In genomic region chr3L:9643762-9644161, dm6 we compare ENCODE assay signal across 2 fruit fly cellular contexts.
A peak's percentile ranks its signal among the peaks of the same experiment; 100 is the strongest.
TF ChIP-seq lines count a peak whose summit lies in the region.

Gene CNMaR, plus strand, starts transcription at chr3L:9644109.

- TF ChIP-seq CTCF in whole organism, embryonic (GFP tag; optimal IDR thresholded peaks at IDR 0.05; lab: Kevin White, UChicago): no peak

TF ChIP-seq in whole organism, embryonic, 481 proteins besides CTCF, POLR2A, EP300 and RAD21:
- no peak for TF ChIP-seq Dad (GFP tag; optimal IDR thresholded peaks at IDR 0.05; lab: Kevin White, UChicago)
- TF ChIP-seq hb (GFP tag; IDR thresholded peaks at IDR 0.05; lab: Robert Waterston, UW; ENCODE audit: partially characterized antibody): no peak
- no peak for TF ChIP-seq CG3995 (GFP tag; optimal IDR thresholded peaks at IDR 0.05; lab: Kevin White, UChicago)
- no peak for TF ChIP-seq fd102C (GFP tag; optimal IDR thresholded peaks at IDR 0.05; lab: Kevin White, UChicago)
- peak; percentile 59; the same call in 1 of the 3 replicates for TF ChIP-seq CG34422 (GFP tag; IDR thresholded peaks at IDR 0.05; lab: Robert Waterston, UW)
- no peak for TF ChIP-seq CG10462 (GFP tag; optimal IDR thresholded peaks at IDR 0.05; lab: Kevin White, UChicago)
- no peak for TF ChIP-seq jumu (GFP tag; optimal IDR thresholded peaks at IDR 0.05; lab: Kevin White, UChicago)
- TF ChIP-seq CG11504 (tag; optimal IDR thresholded peaks at IDR 0.05; lab: Kevin White, UChicago): no peak
- TF ChIP-seq chn (GFP tag; optimal IDR thresholded peaks at IDR 0.05; lab: Kevin White, UChicago): no peak
- TF ChIP-seq danr (GFP tag; IDR thresholded peaks at IDR 0.05; lab: Robert Waterston, UW): no peak
- no peak for TF ChIP-seq CG7372 (GFP tag; IDR thresholded peaks at IDR 0.05; lab: Robert Waterston, UW)
- TF ChIP-seq MESR4 (GFP tag; optimal IDR thresholded peaks at IDR 0.05; lab: Kevin White, UChicago): no peak
- TF ChIP-seq CG9727 (GFP tag; optimal IDR thresholded peaks at IDR 0.05; lab: Kevin White, UChicago): no peak
- 0 out of 3 replicates have a peak, but pooled peaks have one; percentile 16 for TF ChIP-seq dysf (GFP tag; IDR thresholded peaks at IDR 0.05; lab: Robert Waterston, UW)
- no peak for TF ChIP-seq Abd-B (GFP tag; optimal IDR thresholded peaks at IDR 0.05; lab: Kevin White, UChicago)
- TF ChIP-seq CG12299 (tag; optimal IDR thresholded peaks at IDR 0.05; lab: Kevin White, UChicago): no peak
- TF ChIP-seq salm (tag; optimal IDR thresholded peaks at IDR 0.05; lab: Kevin White, UChicago): no peak
- TF ChIP-seq CG5180 (GFP tag; optimal IDR thresholded peaks at IDR 0.05; lab: Kevin White, UChicago): no peak
- no peak for TF ChIP-seq Doc3 (GFP tag; IDR thresholded peaks at IDR 0.05; lab: Robert Waterston, UW; ENCODE audit: partially characterized antibody)
- peak; percentile 10 for TF ChIP-seq kah (GFP tag; optimal IDR thresholded peaks at IDR 0.05; lab: Kevin White, UChicago)
- no peak for TF ChIP-seq ttk (GFP tag; IDR thresholded peaks at IDR 0.05; lab: Robert Waterston, UW)
- TF ChIP-seq CG7556 (GFP tag; optimal IDR thresholded peaks at IDR 0.05; lab: Kevin White, UChicago): no peak
- TF ChIP-seq eyg (GFP tag; optimal IDR thresholded peaks at IDR 0.05; lab: Kevin White, UChicago): no peak
- TF ChIP-seq CG31224 (GFP tag; IDR thresholded peaks at IDR 0.05; lab: Robert Waterston, UW): peak; percentile 78
- TF ChIP-seq Mad (GFP tag; optimal IDR thresholded peaks at IDR 0.05; lab: Kevin White, UChicago): no peak
- no peak for TF ChIP-seq br (optimal IDR thresholded peaks at IDR 0.05; lab: Kevin White, UChicago)
- TF ChIP-seq CG6854 (GFP tag; optimal IDR thresholded peaks at IDR 0.05; lab: Kevin White, UChicago): no peak
- peak; percentile 100 for TF ChIP-seq scrt (GFP tag; optimal IDR thresholded peaks at IDR 0.05; lab: Kevin White, UChicago)
- TF ChIP-seq ewg (GFP tag; optimal IDR thresholded peaks at IDR 0.05; lab: Kevin White, UChicago): peak; percentile 85
- TF ChIP-seq CG2712 (tag; optimal IDR thresholded peaks at IDR 0.05; lab: Kevin White, UChicago): no peak
- no peak for TF ChIP-seq CHES-1-like (GFP tag; optimal IDR thresholded peaks at IDR 0.05; lab: Kevin White, UChicago)

TF ChIP-seq in whole organism, pupa, 21 proteins besides CTCF, POLR2A, EP300 and RAD21:
- TF ChIP-seq CG12605 (GFP tag; IDR thresholded peaks at IDR 0.05; lab: Robert Waterston, UW): peak; percentile 94
- no peak for TF ChIP-seq CG15710 (tag; optimal IDR thresholded peaks at IDR 0.05; lab: Kevin White, UChicago)
